Worm (Caenorhabditis elegans) whole organism, L1 larva: ENCODE measurements around the gene nlp-70.

Experiments used
- alr-1 ChIP-seq: fragments of 200-800 bp; sonication (Bioruptor generic); optimal IDR thresholded peaks from 2 replicates; lab custom pipeline; 2018; ENCODE audit warnings: borderline replicate concordance, mild to moderate bottlenecking, missing genetic modification characterization, missing compliant biosample characterization
- aly-2 ChIP-seq: fragments of 150-350 bp; optimal IDR thresholded peaks from 2 replicates; lab custom pipeline; 2014; ENCODE audit warnings: missing biosample characterization, missing genetic modification characterization
- ceh-63 ChIP-seq: fragments of 200-800 bp; sonication (Bioruptor generic); optimal IDR thresholded peaks from 2 replicates; lab custom pipeline; 2018; ENCODE audit warnings: mild to moderate bottlenecking, missing genetic modification characterization, missing compliant biosample characterization
- dpl-1 ChIP-seq, 3 experiments: fragments of 150-350 bp in 2 of 3; sonication (generic microtip) in 1 of 3; optimal IDR thresholded peaks; 2 replicates each; lab custom pipeline; 2014 to 2017; ENCODE audit warnings: missing biosample characterization in 3 of 3, missing genetic modification characterization in 3 of 3, missing genetic modification reagents in 3 of 3
- jun-1 ChIP-seq: fragments of 150-350 bp; optimal IDR thresholded peaks from 2 replicates; lab custom pipeline; 2014; ENCODE audit warnings: missing biosample characterization, missing genetic modification reagents, missing genetic modification characterization
- lin-39 ChIP-seq: fragments of 150-350 bp; optimal IDR thresholded peaks from 2 replicates; lab custom pipeline; 2014; ENCODE audit warnings: missing biosample characterization, missing genetic modification reagents, missing genetic modification characterization
- nhr-47 ChIP-seq: sonication (generic microtip); optimal IDR thresholded peaks from 2 replicates; lab custom pipeline; 2016; ENCODE audit warnings: mild to moderate bottlenecking, missing genetic modification characterization, moderate library complexity, missing compliant biosample characterization
- unc-62 ChIP-seq: fragments of 150-350 bp; optimal IDR thresholded peaks from 2 replicates; lab custom pipeline; 2014; ENCODE audit warnings: missing biosample characterization, missing genetic modification reagents, missing genetic modification characterization
- zag-1 ChIP-seq: fragments of 150-350 bp; optimal IDR thresholded peaks from 2 replicates; lab custom pipeline; 2014; ENCODE audit warnings: missing biosample characterization, missing genetic modification characterization

DNA sequence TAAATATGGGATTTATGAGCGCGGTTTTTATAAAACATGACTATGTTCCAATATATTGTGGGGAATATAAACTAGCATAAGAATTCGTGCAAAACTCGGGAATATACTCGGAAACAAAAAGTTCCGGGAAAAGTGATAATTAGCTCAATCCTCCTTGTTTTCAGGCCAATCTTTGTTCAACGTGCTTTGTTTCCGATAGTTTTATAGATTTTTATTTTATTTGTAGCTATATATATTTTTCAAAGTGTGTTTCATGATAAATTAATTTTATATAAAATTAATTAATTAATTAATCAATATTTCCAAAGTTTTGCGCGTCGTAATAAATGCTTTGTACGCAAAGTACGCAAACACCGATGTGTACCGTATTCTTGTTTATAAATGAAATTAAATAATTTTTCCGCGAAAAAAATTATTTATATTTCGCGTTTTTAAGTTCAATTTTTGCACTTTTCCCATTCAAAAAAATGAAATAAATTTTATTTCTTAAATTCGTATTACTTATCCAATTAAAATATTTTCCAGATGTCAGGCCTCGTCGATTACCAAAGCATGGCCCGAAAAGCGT lies 24.8 kb upstream of the nlp-70 start, which contains the start of gene F33E11.2:
- no peak for TF ChIP-seq unc-62 (GFP tag; lab: Kevin White, UChicago)
- no peak for TF ChIP-seq aly-2 (tag; lab: Kevin White, UChicago)
- no peak for TF ChIP-seq zag-1
- TF ChIP-seq alr-1 (tag; lab: Kevin White, UChicago), result no peak
- no peak for TF ChIP-seq nhr-47 (tag; lab: Kevin White, UChicago)
- no peak for TF ChIP-seq dpl-1 (GFP tag; optimal IDR thresholded peaks at IDR 0.05; lab: Kevin White, UChicago)
- TF ChIP-seq ceh-63, result no peak
- TF ChIP-seq jun-1, result no peak
- TF ChIP-seq lin-39, result no peak
